Worm (Caenorhabditis elegans) whole organism, midembryonic: ENCODE results near the gene set-27.
A peak's percentile ranks its signal among the peaks of the same experiment; 100 is the strongest.
"Not testable (repeated sequence)": the region's sequence is repeated elsewhere in the genome, so short reads cannot be mapped to it uniquely, and the experiment has no call there.

Experiments used
- T22C8.4 ChIP-seq: fragments of 200-800 bp; sonication (Bioruptor generic); IDR thresholded peaks from 2 replicates; pipeline ENCODE4 v1.3.6; 2022; ENCODE audit warnings: missing genetic modification characterization, missing compliant biosample characterization
- cog-1 ChIP-seq: sonication (generic microtip); optimal IDR thresholded peaks from 2 replicates; lab custom pipeline; 2016; ENCODE audit warnings: missing genetic modification characterization, missing compliant biosample characterization
- flt-1 ChIP-seq: fragments of 200-800 bp; sonication (Bioruptor generic); IDR thresholded peaks from 2 replicates; pipeline ENCODE4 v1.3.6; 2022; ENCODE audit warnings: missing genetic modification characterization, missing compliant biosample characterization
- klf-2 ChIP-seq: fragments of 200-800 bp; sonication (Bioruptor generic); conservative IDR thresholded peaks from 2 replicates; pipeline ENCODE4 v1.3.6; 2022; ENCODE audit warnings: missing genetic modification reagents, missing genetic modification characterization, missing compliant biosample characterization
- med-1 ChIP-seq: sonication (generic microtip); optimal IDR thresholded peaks from 2 replicates; lab custom pipeline; 2017; ENCODE audit warnings: missing genetic modification characterization, mild to moderate bottlenecking, missing compliant biosample characterization, antibody characterized with exemption, missing genetic modification reagents; ENCODE audit not compliant: insufficient read depth
- ref-1 ChIP-seq: fragments of 200-800 bp; sonication (Bioruptor generic); conservative IDR thresholded peaks from 2 replicates; pipeline ENCODE4 v1.3.6; 2022; ENCODE audit warnings: missing genetic modification reagents, missing genetic modification characterization, missing compliant biosample characterization
- tab-1 ChIP-seq: fragments of 200-800 bp; sonication (Bioruptor generic); IDR thresholded peaks from 2 replicates; pipeline ENCODE4 v1.3.6; 2022; ENCODE audit warnings: missing genetic modification characterization, missing compliant biosample characterization
- ztf-23 ChIP-seq: fragments of 200-800 bp; sonication (Bioruptor generic); IDR thresholded peaks from 2 replicates; pipeline ENCODE4 v1.3.6; 2022; ENCODE audit warnings: missing genetic modification reagents, missing genetic modification characterization, missing compliant biosample characterization
- ztf-29 ChIP-seq: fragments of 200-800 bp; sonication (Bioruptor generic); IDR thresholded peaks from 2 replicates; pipeline ENCODE4 v1.3.6; 2022; ENCODE audit warnings: missing genetic modification reagents, missing genetic modification characterization, missing compliant biosample characterization

The set-27 gene

DNA sequence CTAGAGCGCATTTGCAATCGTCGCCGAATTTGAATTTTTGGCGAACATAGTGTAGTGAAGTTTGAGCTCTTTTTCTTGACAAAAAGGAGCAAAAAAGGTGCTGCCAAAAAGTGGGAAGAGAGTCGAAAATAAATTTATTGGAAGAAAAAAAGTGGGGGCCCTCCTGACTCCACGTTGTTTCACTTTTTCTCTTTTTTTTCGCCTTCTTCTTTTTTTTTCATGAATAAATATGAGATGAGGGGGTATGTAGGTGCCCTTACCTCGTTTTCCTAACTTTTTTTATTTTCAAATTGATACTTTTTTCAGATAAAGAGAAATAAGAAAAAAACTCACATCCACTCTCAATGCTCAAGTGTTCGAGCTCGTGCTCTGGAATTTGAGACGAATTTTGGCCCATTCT lies 14.7 kb upstream of the set-27 start, which contains the start of the genes Y71H2AL.2, Y71H2AL.4 and pbo-1:
Y71H2AL.2 (plus strand) TSS at position 301 of the 400 bp plus-strand sequence.
Y71H2AL.4 (plus strand) TSS at position 345 of the 400 bp plus-strand sequence.
pbo-1 (minus strand) TSS at position 400 of the 400 bp plus-strand sequence.
- TF ChIP-seq cog-1, result no peak
- no peak for TF ChIP-seq ztf-23
- TF ChIP-seq ref-1 (GFP tag; lab: Robert Waterston, UW), result no peak
- no peak for TF ChIP-seq ztf-29 (GFP tag; lab: Robert Waterston, UW)
- TF ChIP-seq med-1 (GFP tag; lab: Kevin White, UChicago), result no peak
- no peak for TF ChIP-seq flt-1
- no peak for TF ChIP-seq T22C8.4 (GFP tag; lab: Robert Waterston, UW)
- TF ChIP-seq tab-1 (GFP tag; lab: Robert Waterston, UW), result no peak
- TF ChIP-seq klf-2, result no peak

DNA sequence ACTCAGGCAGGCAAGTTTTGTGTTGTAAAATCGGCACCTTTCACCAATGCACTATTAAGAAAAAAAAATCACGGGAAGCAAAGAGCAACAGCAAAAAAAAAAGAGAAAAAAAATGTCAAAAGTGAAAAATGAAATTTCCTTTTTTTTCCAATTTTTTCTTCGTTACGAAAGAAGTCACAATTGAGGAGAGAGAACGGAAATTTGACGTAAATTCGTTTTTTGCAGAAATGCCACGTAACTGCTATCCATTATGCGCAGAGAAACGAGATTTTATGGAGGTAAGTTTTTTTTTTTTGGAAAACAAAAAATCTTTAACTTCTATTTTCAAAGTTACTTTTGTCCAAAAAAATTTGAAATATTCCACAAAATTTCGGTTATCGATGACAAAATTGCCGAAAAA lies 14.1 kb upstream of the set-27 start:
- TF ChIP-seq flt-1 (no peak), med-1 (GFP tag; lab: Kevin White, UChicago) (no peak), ztf-23 (no peak), klf-2 (no peak), ztf-29 (GFP tag; lab: Robert Waterston, UW) (no peak), ref-1 (GFP tag; lab: Robert Waterston, UW) (no peak), cog-1 (no peak), T22C8.4 (GFP tag; lab: Robert Waterston, UW) (no peak), tab-1 (GFP tag; lab: Robert Waterston, UW) (no peak)

DNA sequence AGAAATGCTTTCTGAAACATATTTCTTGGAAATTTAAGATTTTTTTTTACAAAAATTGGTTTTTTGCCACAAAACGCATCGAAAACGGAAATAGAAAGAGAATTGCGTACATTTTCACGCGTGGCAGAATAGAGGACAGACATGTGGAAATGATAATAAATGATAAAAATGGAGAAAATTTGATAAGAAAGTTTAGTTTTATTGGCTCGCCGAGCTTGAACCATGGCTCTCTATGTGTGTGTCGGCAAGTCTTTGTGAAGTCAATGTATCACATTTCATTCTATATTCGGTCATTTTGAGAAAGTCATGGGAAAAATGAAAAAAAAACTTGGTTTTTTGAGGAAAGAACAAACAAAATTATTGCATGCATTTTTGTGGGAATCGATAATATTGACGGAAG lies 13.3 kb upstream of the set-27 start:
- TF ChIP-seq ztf-23 (no peak), ref-1 (GFP tag; lab: Robert Waterston, UW) (no peak), tab-1 (GFP tag; lab: Robert Waterston, UW) (no peak), T22C8.4 (GFP tag; lab: Robert Waterston, UW) (no peak), med-1 (GFP tag; lab: Kevin White, UChicago) (no peak), flt-1 (no peak), cog-1 (no peak), ztf-29 (GFP tag; lab: Robert Waterston, UW) (no peak), klf-2 (no peak)

DNA sequence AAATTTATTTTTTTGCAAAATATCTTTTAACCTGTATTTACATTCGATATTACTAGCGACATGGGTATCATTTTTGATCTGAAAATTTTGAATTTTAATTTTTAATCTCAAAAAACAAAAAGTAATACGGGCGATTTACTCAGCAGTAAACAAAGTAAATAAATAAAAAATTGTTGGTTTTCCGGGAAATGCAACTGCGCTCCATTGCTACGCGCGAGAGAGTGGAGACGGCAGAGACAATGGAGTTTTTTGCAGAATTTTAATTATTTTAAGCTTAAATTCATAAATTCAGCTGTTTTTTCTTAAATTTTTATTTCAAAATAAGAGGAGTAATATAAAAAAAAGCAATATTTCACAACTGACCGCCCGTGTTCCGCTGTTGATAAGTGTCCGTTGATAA lies 2.0 kb upstream of the set-27 start, which contains the start of gene slc-30A9:
slc-30A9 (minus strand) TSS at position 78 of the 400 bp plus-strand sequence.
- TF ChIP-seq klf-2 (no peak), flt-1 (no peak), cog-1 (no peak), ztf-29 (GFP tag; lab: Robert Waterston, UW) (no peak), ztf-23 (no peak), ref-1 (GFP tag; lab: Robert Waterston, UW) (no peak), tab-1 (GFP tag; lab: Robert Waterston, UW) (no peak), T22C8.4 (GFP tag; lab: Robert Waterston, UW) (no peak), med-1 (GFP tag; lab: Kevin White, UChicago) (no peak)

DNA sequence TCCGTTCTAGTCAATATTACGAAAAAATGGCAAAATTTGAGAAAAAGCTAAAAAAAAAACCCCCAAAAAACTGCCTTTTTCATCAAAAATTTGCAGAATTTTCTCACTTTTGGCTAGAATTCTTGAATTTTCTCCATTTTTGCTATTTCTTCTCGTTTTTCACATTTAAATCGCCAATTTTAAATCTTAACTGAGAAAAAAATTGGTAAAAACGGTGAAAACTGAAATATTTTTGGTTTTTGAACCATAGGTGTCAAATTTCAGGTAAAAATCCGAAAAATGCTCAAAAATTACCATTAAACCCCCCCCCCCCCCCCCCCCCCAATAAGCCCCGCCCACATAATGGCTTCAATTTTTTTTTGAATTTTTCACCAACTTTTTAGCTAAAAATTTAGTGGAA lies 1.4 kb upstream of the set-27 start, which contains the start of gene cox-6B:
cox-6B (plus strand) TSS at position 301 of the 400 bp plus-strand sequence.
- not testable (repeated sequence) for TF ChIP-seq ztf-29 (GFP tag; lab: Robert Waterston, UW); ref-1 (GFP tag; lab: Robert Waterston, UW); cog-1

DNA sequence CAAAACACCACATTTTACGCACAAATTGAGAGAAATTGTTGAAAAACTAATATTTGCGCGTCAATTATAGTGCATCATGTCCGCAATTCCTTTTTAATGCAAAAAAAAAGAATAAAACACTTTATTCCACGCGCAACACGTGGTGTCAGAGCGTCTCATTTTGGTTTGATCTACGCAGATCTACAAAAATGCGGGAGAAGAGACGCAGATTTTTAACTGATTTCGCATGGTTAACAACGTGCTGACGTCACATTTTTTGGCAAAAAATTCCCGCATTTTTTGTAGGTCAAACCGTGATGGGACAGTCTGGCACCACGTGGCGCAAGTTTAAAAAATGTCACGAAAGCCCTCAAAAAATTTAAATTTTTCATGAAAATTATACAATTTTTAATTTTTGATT lies 9.5 kb downstream of the set-27 start:
- TF ChIP-seq flt-1, result no peak
- no peak for TF ChIP-seq klf-2
- no peak for TF ChIP-seq ztf-29 (GFP tag; lab: Robert Waterston, UW)
- TF ChIP-seq ztf-23, result no peak
- TF ChIP-seq tab-1 (GFP tag; lab: Robert Waterston, UW), result no peak
- no peak for TF ChIP-seq cog-1
- TF ChIP-seq ref-1 (GFP tag; lab: Robert Waterston, UW), result no peak

DNA sequence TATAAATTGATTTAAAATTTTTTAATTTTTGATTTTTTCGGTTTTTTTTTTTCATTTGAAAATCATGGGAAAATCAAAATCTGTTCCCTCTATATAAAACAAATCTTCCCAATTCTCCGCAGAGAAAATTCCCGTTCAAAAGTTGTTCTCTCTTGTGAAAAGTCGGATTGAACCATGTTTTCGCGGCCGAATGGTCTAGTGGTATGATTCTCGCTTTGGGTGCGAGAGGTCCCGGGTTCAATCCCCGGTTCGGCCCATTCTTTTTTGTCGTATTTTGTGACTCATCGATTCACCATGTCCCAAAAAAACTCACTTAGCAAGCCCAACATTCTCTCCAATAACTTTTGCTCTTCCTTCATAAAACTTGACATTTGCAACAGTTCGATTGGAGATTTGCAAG lies 10.8 kb downstream of the set-27 start:
- 0 out of 2 replicates have a peak, but pooled peaks have one; percentile 31 for TF ChIP-seq ztf-23
- TF ChIP-seq med-1 (GFP tag; lab: Kevin White, UChicago), result no peak
- no peak for TF ChIP-seq klf-2

DNA sequence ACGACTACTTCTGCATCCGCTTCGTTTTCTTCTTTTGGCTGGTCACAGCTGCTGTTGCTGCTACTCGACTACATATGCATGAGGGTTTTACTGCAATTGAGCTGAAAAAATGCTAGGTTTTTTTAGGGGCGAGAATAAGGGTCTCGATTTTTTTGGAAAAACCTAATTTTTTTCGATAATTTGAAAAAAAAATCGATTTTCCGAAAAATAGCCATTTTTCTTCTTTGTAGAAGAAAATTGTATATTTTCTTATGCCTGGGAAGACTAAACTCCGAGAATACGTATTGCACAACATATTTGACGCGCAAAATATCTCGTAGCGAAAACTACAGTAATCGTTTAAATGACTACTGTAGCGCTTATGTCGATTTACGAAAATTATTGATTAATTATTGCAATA lies 15.8 kb downstream of the set-27 start, which contains the start of gene tmem-132:
tmem-132 (minus strand) TSS at position 101 of the 400 bp plus-strand sequence.
- TF ChIP-seq ztf-29 (GFP tag; lab: Robert Waterston, UW) (no peak), ztf-23 (no peak), cog-1 (no peak), tab-1 (GFP tag; lab: Robert Waterston, UW) (no peak), med-1 (GFP tag; lab: Kevin White, UChicago) (no peak), ref-1 (GFP tag; lab: Robert Waterston, UW) (no peak), klf-2 (no peak), T22C8.4 (GFP tag; lab: Robert Waterston, UW) (no peak), flt-1 (no peak)

DNA sequence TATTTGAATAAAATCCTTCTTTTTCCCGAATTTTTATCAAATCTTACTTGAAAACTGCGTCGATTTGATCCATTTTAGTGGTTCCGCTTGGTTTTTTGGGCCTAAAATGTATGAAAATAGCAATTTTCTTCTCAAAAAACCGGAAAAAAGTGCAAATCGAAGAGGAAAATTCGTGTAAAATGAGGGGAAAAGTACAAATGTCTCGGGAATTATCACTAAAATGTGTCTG lies 24.2 kb downstream of the set-27 start, which contains the start of gene Y71H2AM.11:
Y71H2AM.11 (minus strand) TSS at position 101 of the 229 bp plus-strand sequence.
- TF ChIP-seq T22C8.4 (GFP tag; lab: Robert Waterston, UW) (no peak), cog-1 (no peak), klf-2 (no peak), med-1 (GFP tag; lab: Kevin White, UChicago) (no peak), tab-1 (GFP tag; lab: Robert Waterston, UW) (no peak), ref-1 (GFP tag; lab: Robert Waterston, UW) (no peak), ztf-23 (no peak), flt-1 (no peak), ztf-29 (GFP tag; lab: Robert Waterston, UW) (no peak)

DNA sequence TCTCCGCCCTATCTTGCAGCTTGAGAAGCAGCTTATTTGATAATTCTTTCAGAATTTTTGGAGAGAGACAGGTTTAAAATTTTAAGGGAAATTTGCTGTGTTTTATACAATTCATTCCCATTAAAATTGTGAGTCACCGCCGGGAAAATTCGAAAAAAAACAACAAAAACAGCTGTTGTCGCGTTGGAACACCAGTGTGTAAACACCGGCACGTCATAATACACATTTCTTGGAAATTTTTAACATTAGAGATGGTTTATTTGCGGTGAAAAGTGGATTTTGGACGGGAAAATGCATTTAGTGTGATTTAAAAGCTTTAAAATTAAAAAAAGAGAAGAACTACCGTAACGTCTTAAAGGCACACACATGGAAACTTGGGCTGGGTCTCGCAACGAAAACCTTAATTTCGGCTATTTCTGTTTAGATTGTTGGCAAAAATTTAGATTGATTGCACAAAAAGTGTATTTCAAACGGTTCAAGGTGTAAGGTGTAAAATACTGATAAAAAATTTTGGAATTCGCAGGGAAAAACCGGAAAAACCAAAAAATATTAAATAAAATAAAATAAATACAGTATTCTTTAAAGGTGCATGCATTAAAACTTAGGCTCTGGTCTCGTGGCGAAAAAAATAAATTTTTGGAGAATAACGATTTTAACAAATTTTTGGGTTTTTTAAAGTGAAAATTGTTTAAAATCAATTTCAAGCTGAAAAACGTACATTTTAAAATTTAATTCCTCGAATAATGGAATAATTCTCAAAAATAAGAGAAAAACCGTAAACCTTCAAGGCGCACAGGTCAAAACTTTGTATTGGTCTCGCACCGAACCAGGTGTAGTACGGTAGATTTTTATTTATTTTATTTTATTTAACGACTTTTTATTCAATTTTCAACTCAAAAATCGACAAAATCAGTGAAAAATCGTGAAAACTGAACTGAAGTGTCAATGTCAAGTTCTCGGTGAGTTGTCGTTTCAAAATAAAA lies 24.8 kb downstream of the set-27 start, which contains the start of gene cosa-1:
cosa-1 (plus strand) TSS at position 896 of the 983 bp plus-strand sequence.
- TF ChIP-seq ztf-23 (no peak), T22C8.4 (GFP tag; lab: Robert Waterston, UW) (no peak), ztf-29 (GFP tag; lab: Robert Waterston, UW) (no peak), med-1 (GFP tag; lab: Kevin White, UChicago) (no peak), klf-2 (no peak), cog-1 (no peak), flt-1 (no peak), ref-1 (GFP tag; lab: Robert Waterston, UW) (no peak), tab-1 (GFP tag; lab: Robert Waterston, UW) (no peak)
